Worm (Caenorhabditis elegans): ENCODE data around the gene arrd-12.

DNA sequence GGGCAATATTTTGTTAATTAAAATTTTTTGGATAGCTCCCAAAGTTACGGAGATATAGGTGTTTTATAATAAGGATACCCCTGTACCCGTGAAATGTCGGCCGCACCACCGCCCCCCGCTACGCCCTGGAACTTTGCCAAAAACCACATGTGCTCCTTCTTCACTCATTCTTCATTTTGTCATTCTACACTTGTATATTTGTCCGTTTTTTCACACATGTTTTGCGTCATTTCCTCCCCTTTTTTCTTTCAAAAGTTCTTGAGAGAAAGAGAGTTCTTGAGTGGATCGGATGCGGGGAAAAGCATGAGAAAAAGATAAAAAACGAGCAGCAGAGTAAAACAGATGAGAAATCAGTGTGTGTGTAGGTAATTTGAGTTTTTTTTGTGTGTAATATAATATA lies 22.8 kb downstream of the arrd-12 start:
- TF ChIP-seq tbx-7 (tag; optimal IDR thresholded peaks at IDR 0.05) (no peak), dmd-4 (tag; optimal IDR thresholded peaks at IDR 0.05; ENCODE audit: borderline replicate concordance) (no peak), npax-4 (tag; optimal IDR thresholded peaks at IDR 0.05) (no peak), hlh-13 (GFP tag; optimal IDR thresholded peaks at IDR 0.05) (no peak), ceh-6 (GFP tag; optimal IDR thresholded peaks at IDR 0.05) (no peak), unc-55 (GFP tag; optimal IDR thresholded peaks at IDR 0.05) (no peak), lin-11 (tag; optimal IDR thresholded peaks at IDR 0.05) (no peak), fkh-10 (GFP tag; optimal IDR thresholded peaks at IDR 0.05) (no peak), hlh-8 (tag; optimal IDR thresholded peaks at IDR 0.05) (peak; percentile 40)

Data from whole organism, late embryonic.